Worm (Caenorhabditis elegans) whole organism, late embryonic: ENCODE results near the gene H04D03.7.

Experiments used
- C38D4.7 ChIP-seq: fragments of 200-800 bp; sonication (Bioruptor generic); optimal IDR thresholded peaks from 2 replicates; lab custom pipeline; 2018; ENCODE audit warnings: mild to moderate bottlenecking, missing genetic modification characterization, moderate library complexity, missing compliant biosample characterization
- K02D7.2 ChIP-seq: sonication (generic microtip); optimal IDR thresholded peaks from 2 replicates; lab custom pipeline; 2017; ENCODE audit warnings: mild to moderate bottlenecking, missing genetic modification characterization, missing compliant biosample characterization
- Y22D7AL.16 ChIP-seq: sonication (generic microtip); optimal IDR thresholded peaks from 2 replicates; lab custom pipeline; 2016; ENCODE audit warnings: missing genetic modification characterization, missing compliant biosample characterization
- ahr-1 ChIP-seq: sonication (generic microtip); optimal IDR thresholded peaks from 2 replicates; lab custom pipeline; 2016; ENCODE audit warnings: missing genetic modification characterization, missing compliant biosample characterization
- ama-1 ChIP-seq: fragments of 150-350 bp; optimal IDR thresholded peaks from 2 replicates; lab custom pipeline; 2014
- ceh-18 ChIP-seq: sonication (generic microtip); optimal IDR thresholded peaks from 2 replicates; lab custom pipeline; 2016; ENCODE audit warnings: missing genetic modification characterization, missing compliant biosample characterization
- ceh-2 ChIP-seq: sonication (generic microtip); optimal IDR thresholded peaks from 2 replicates; lab custom pipeline; 2016; ENCODE audit warnings: missing genotype, missing genetic modification characterization, missing compliant biosample characterization
- ceh-22 ChIP-seq: sonication (generic microtip); optimal IDR thresholded peaks from 2 replicates; lab custom pipeline; 2017; ENCODE audit warnings: missing biosample characterization, missing genetic modification characterization
- ceh-24 ChIP-seq: sonication (generic microtip); optimal IDR thresholded peaks from 2 replicates; lab custom pipeline; 2016; ENCODE audit warnings: mild to moderate bottlenecking, missing genetic modification characterization, missing compliant biosample characterization
- ceh-31 ChIP-seq: sonication (generic microtip); optimal IDR thresholded peaks from 2 replicates; lab custom pipeline; 2016; ENCODE audit warnings: missing genetic modification characterization, missing compliant biosample characterization
- ceh-34 ChIP-seq: sonication (generic microtip); optimal IDR thresholded peaks from 2 replicates; lab custom pipeline; 2016; ENCODE audit warnings: mild to moderate bottlenecking, missing genetic modification characterization, missing compliant biosample characterization
- ceh-45 ChIP-seq: fragments of 200-800 bp; sonication (Bioruptor generic); IDR thresholded peaks from 2 replicates; pipeline ENCODE4 v1.3.6; 2022; ENCODE audit warnings: missing genetic modification reagents, missing genetic modification characterization, missing compliant biosample characterization
- ceh-48 ChIP-seq: sonication (generic microtip); optimal IDR thresholded peaks from 2 replicates; lab custom pipeline; 2016; ENCODE audit warnings: missing genetic modification characterization, inconsistent platforms, missing compliant biosample characterization
- ceh-6 ChIP-seq: fragments of 200-800 bp; sonication (Bioruptor generic); optimal IDR thresholded peaks from 2 replicates; lab custom pipeline; 2018; ENCODE audit warnings: mild to moderate bottlenecking, missing genetic modification characterization, missing compliant biosample characterization
- che-1 ChIP-seq: sonication (generic microtip); optimal IDR thresholded peaks from 2 replicates; lab custom pipeline; 2016; ENCODE audit warnings: mild to moderate bottlenecking, missing genetic modification characterization, missing compliant biosample characterization
- dve-1 ChIP-seq: sonication (generic microtip); optimal IDR thresholded peaks from 2 replicates; lab custom pipeline; 2017; ENCODE audit warnings: antibody characterized with exemption, mild to moderate bottlenecking, missing genetic modification characterization, missing compliant biosample characterization
- elt-2 ChIP-seq: sonication (generic microtip); optimal IDR thresholded peaks from 2 replicates; lab custom pipeline; 2016; ENCODE audit warnings: missing genetic modification reagents, missing genetic modification characterization, missing compliant biosample characterization
- ets-4 ChIP-seq: sonication (generic microtip); optimal IDR thresholded peaks from 2 replicates; lab custom pipeline; 2016; ENCODE audit warnings: missing genetic modification characterization, missing compliant biosample characterization
- eyg-1 ChIP-seq: sonication (generic microtip); optimal IDR thresholded peaks from 2 replicates; lab custom pipeline; 2016; ENCODE audit warnings: missing genotype, missing genetic modification characterization, missing compliant biosample characterization
- fax-1 ChIP-seq: sonication (generic microtip); optimal IDR thresholded peaks from 2 replicates; lab custom pipeline; 2016; ENCODE audit warnings: missing genotype, missing genetic modification characterization, missing compliant biosample characterization
- gmeb-2 ChIP-seq: sonication (generic microtip); optimal IDR thresholded peaks from 2 replicates; lab custom pipeline; 2016; ENCODE audit warnings: missing genetic modification characterization, inconsistent platforms, missing compliant biosample characterization
- hlh-13 ChIP-seq: fragments of 200-800 bp; sonication (Bioruptor generic); optimal IDR thresholded peaks from 2 replicates; lab custom pipeline; 2018; ENCODE audit warnings: mild to moderate bottlenecking, missing genetic modification characterization, missing compliant biosample characterization
- hlh-30 ChIP-seq: sonication (generic microtip); optimal IDR thresholded peaks from 2 replicates; lab custom pipeline; 2017; ENCODE audit warnings: antibody characterized with exemption, missing genetic modification characterization, missing compliant biosample characterization; ENCODE audit not compliant: insufficient read depth
- hlh-8 ChIP-seq: sonication (generic microtip); optimal IDR thresholded peaks from 2 replicates; lab custom pipeline; 2016; ENCODE audit warnings: missing genotype, missing genetic modification characterization, missing compliant biosample characterization
- lin-11 ChIP-seq: fragments of 200-800 bp; sonication (Bioruptor generic); optimal IDR thresholded peaks from 2 replicates; lab custom pipeline; 2018; ENCODE audit warnings: mild to moderate bottlenecking, missing genetic modification characterization, missing compliant biosample characterization
- madf-2 ChIP-seq: sonication (generic microtip); optimal IDR thresholded peaks from 2 replicates; lab custom pipeline; 2017; ENCODE audit warnings: missing genetic modification characterization, missing compliant biosample characterization
- mec-3 ChIP-seq: sonication (generic microtip); optimal IDR thresholded peaks from 2 replicates; lab custom pipeline; 2016; ENCODE audit warnings: borderline replicate concordance, missing genetic modification characterization, missing compliant biosample characterization
- nfya-1 ChIP-seq: sonication (generic microtip); optimal IDR thresholded peaks from 2 replicates; lab custom pipeline; 2017; ENCODE audit warnings: missing genetic modification characterization, mild to moderate bottlenecking, missing compliant biosample characterization, antibody characterized with exemption, moderate library complexity
- nhr-11 ChIP-seq: fragments of 150-350 bp; optimal IDR thresholded peaks from 2 replicates; lab custom pipeline; 2014; ENCODE audit warnings: missing biosample characterization, missing genetic modification characterization
- nhr-232 ChIP-seq: sonication (generic microtip); optimal IDR thresholded peaks from 2 replicates; lab custom pipeline; 2016; ENCODE audit warnings: missing genetic modification characterization, missing compliant biosample characterization
- npax-4 ChIP-seq: sonication (generic microtip); optimal IDR thresholded peaks from 2 replicates; lab custom pipeline; 2016; ENCODE audit warnings: missing genetic modification characterization, missing compliant biosample characterization
- pag-3 ChIP-seq: sonication (generic microtip); optimal IDR thresholded peaks from 2 replicates; lab custom pipeline; 2016; ENCODE audit warnings: missing compliant biosample characterization, missing genetic modification characterization, borderline replicate concordance
- pax-1 ChIP-seq: fragments of 150-350 bp; optimal IDR thresholded peaks from 2 replicates; lab custom pipeline; 2014; ENCODE audit warnings: missing biosample characterization, missing genetic modification characterization
- pha-2 ChIP-seq: sonication (generic microtip); optimal IDR thresholded peaks from 2 replicates; lab custom pipeline; 2017; ENCODE audit warnings: mild to moderate bottlenecking, missing genetic modification characterization, missing compliant biosample characterization
- pha-4 ChIP-seq: fragments of 150-350 bp; optimal IDR thresholded peaks from 2 replicates; lab custom pipeline; 2018; ENCODE audit warnings: missing biosample characterization, missing genetic modification reagents, missing genetic modification characterization
- ref-2 ChIP-seq: sonication (generic microtip); optimal IDR thresholded peaks from 2 replicates; lab custom pipeline; 2016; ENCODE audit warnings: missing genetic modification characterization, missing compliant biosample characterization
- rnt-1 ChIP-seq: sonication (generic microtip); optimal IDR thresholded peaks from 2 replicates; lab custom pipeline; 2016; ENCODE audit warnings: missing genetic modification characterization, missing compliant biosample characterization
- sdc-2 ChIP-seq: sonication (generic microtip); optimal IDR thresholded peaks from 2 replicates; lab custom pipeline; 2016; ENCODE audit warnings: missing genotype, missing genetic modification characterization, missing compliant biosample characterization
- sox-2 ChIP-seq: fragments of 200-800 bp; sonication (Bioruptor generic); IDR thresholded peaks from 2 replicates; pipeline ENCODE4 v1.3.6; 2022; ENCODE audit warnings: missing genetic modification reagents, missing genetic modification characterization, missing compliant biosample characterization
- sox-4 ChIP-seq: sonication (generic microtip); optimal IDR thresholded peaks from 2 replicates; lab custom pipeline; 2017; ENCODE audit warnings: mild to moderate bottlenecking, missing genetic modification characterization, inconsistent platforms, missing compliant biosample characterization
- tbx-2 ChIP-seq: sonication (generic microtip); optimal IDR thresholded peaks from 2 replicates; lab custom pipeline; 2016; ENCODE audit warnings: missing genetic modification characterization, missing compliant biosample characterization
- tbx-7 ChIP-seq: sonication (generic microtip); optimal IDR thresholded peaks from 2 replicates; lab custom pipeline; 2016; ENCODE audit warnings: missing genotype, missing genetic modification characterization, missing compliant biosample characterization
- ttx-3 ChIP-seq: sonication (generic microtip); optimal IDR thresholded peaks from 2 replicates; lab custom pipeline; 2016; ENCODE audit warnings: missing genetic modification reagents, missing genetic modification characterization, missing compliant biosample characterization
- unc-42 ChIP-seq: sonication (generic microtip); optimal IDR thresholded peaks from 2 replicates; lab custom pipeline; 2016; ENCODE audit warnings: missing genotype, missing genetic modification characterization, missing compliant biosample characterization

H04D03.7 gene

ce11 chrIII:10461164-10461546 is 14.5 kb upstream of the H04D03.7 start, which contains the start of gene atx-2 (continued):
- peak; percentile 93 for TF ChIP-seq ceh-24 (tag; lab: Kevin White, UChicago)
- peak; percentile 99 for TF ChIP-seq ref-2 (tag; lab: Kevin White, UChicago)
- no peak for TF ChIP-seq pax-1 (tag; lab: Kevin White, UChicago)
- peak; percentile 95 for TF ChIP-seq C38D4.7 (GFP tag; lab: Kevin White, UChicago)
- TF ChIP-seq hlh-30 (tag; lab: Kevin White, UChicago), result peak; percentile 74
- peak; percentile 89 for TF ChIP-seq npax-4 (tag; lab: Kevin White, UChicago)
- TF ChIP-seq hlh-8, result peak; percentile 99
- TF ChIP-seq dve-1 (tag; lab: Kevin White, UChicago), result peak; percentile 78
- TF ChIP-seq ceh-34 (tag; lab: Kevin White, UChicago), result peak; percentile 99
- no peak for TF ChIP-seq pha-4 (tag; lab: Kevin White, UChicago)
- TF ChIP-seq ceh-45, result peak; percentile 99
- TF ChIP-seq ceh-18 (tag; lab: Kevin White, UChicago), result peak; percentile 94
- peak; percentile 98 for TF ChIP-seq K02D7.2 (tag; lab: Kevin White, UChicago)
- TF ChIP-seq lin-11, result peak; percentile 94
- peak; percentile 90 for TF ChIP-seq tbx-7 (tag; lab: Kevin White, UChicago)
- peak; percentile 99 for TF ChIP-seq ahr-1
- TF ChIP-seq unc-42 (tag; lab: Kevin White, UChicago), result peak; percentile 84
- TF ChIP-seq ceh-31 (tag; lab: Kevin White, UChicago), result peak; percentile 99
- TF ChIP-seq ama-1, result no peak
- TF ChIP-seq madf-2, result peak; percentile 96
- peak; percentile 93 for TF ChIP-seq Y22D7AL.16 (tag; lab: Kevin White, UChicago)
- peak; percentile 99 for TF ChIP-seq tbx-2 (tag; lab: Kevin White, UChicago)
- TF ChIP-seq sox-2 (GFP tag; lab: Robert Waterston, UW), result peak; percentile 94
- peak; percentile 97 for TF ChIP-seq fax-1 (tag; lab: Kevin White, UChicago)
- peak; percentile 97 for TF ChIP-seq pha-2 (tag; lab: Kevin White, UChicago)
- peak; percentile 98 for TF ChIP-seq gmeb-2
- TF ChIP-seq nhr-11 (tag; lab: Kevin White, UChicago), result peak; percentile 81
- peak; percentile 97 for TF ChIP-seq ceh-2 (tag; lab: Kevin White, UChicago)
- TF ChIP-seq sox-4 (tag; lab: Kevin White, UChicago), result peak; percentile 99
- TF ChIP-seq ttx-3, result peak; percentile 98
- TF ChIP-seq elt-2 (tag; lab: Kevin White, UChicago), result peak; percentile 99
- TF ChIP-seq che-1 (tag; lab: Kevin White, UChicago), result peak; percentile 93
- TF ChIP-seq ceh-22 (tag; lab: Kevin White, UChicago), result peak; percentile 98
- peak; percentile 96 for TF ChIP-seq mec-3 (tag; lab: Kevin White, UChicago)
- peak; percentile 97 for TF ChIP-seq ceh-6 (GFP tag; lab: Kevin White, UChicago)
- TF ChIP-seq pag-3 (tag; lab: Kevin White, UChicago), result peak; percentile 97
- TF ChIP-seq eyg-1 (tag; lab: Kevin White, UChicago), result peak; percentile 98
- peak; percentile 86 for TF ChIP-seq ets-4 (tag; lab: Kevin White, UChicago)
- peak; percentile 99 for TF ChIP-seq rnt-1
- peak; percentile 89 for TF ChIP-seq sdc-2 (tag; lab: Kevin White, UChicago)
- peak; percentile 87 for TF ChIP-seq hlh-13 (GFP tag; lab: Kevin White, UChicago)
- TF ChIP-seq ceh-48 (tag; lab: Kevin White, UChicago), result peak; percentile 97
- TF ChIP-seq nhr-232 (tag; lab: Kevin White, UChicago), result peak; percentile 96
- TF ChIP-seq nfya-1 (tag; lab: Kevin White, UChicago), result peak; percentile 98
